Worm (Caenorhabditis elegans): ENCODE data around the gene hpa-1.

- TF ChIP-seq K11D2.4 (GFP tag; IDR thresholded peaks at IDR 0.05), result no peak
- no peak for TF ChIP-seq xnd-1 (tag; optimal IDR thresholded peaks at IDR 0.05)
- no peak for TF ChIP-seq F33H1.4 (GFP tag; IDR thresholded peaks at IDR 0.05)
- TF ChIP-seq sea-2 (GFP tag; IDR thresholded peaks at IDR 0.05), result no peak
- no peak for TF ChIP-seq Y56A3A.18 (GFP tag; IDR thresholded peaks at IDR 0.05)
- TF ChIP-seq lag-1 (GFP tag; IDR thresholded peaks at IDR 0.05), result no peak
- no peak for TF ChIP-seq unc-62 (GFP tag; optimal IDR thresholded peaks at IDR 0.05)
- TF ChIP-seq tbx-9 (tag; optimal IDR thresholded peaks at IDR 0.05; ENCODE audit: borderline replicate concordance), result no peak
- TF ChIP-seq snpc-1.1 (tag; optimal IDR thresholded peaks at IDR 0.05; ENCODE audit: insufficient read depth), result no peak
- TF ChIP-seq akir-1 (GFP tag; optimal IDR thresholded peaks at IDR 0.05), result no peak
- no peak for TF ChIP-seq pha-4 (tag; optimal IDR thresholded peaks at IDR 0.05)
- TF ChIP-seq nfya-1 (tag; optimal IDR thresholded peaks at IDR 0.05; ENCODE audit: borderline replicate concordance, insufficient read depth), result no peak
- TF ChIP-seq ets-4 (GFP tag; optimal IDR thresholded peaks at IDR 0.05), result no peak
These were observed 22.0 kb downstream of the hpa-1 start, which contains the start of gene H25K10.2 for ce11 chrIV:16210913-16211312.
